Fruit fly (Drosophila melanogaster): Measurements from ENCODE around the gene CG15425.

dm6 chr2L:4252832-4253473 is 4.4 kb upstream of the CG15425 start:
- TF ChIP-seq pan (optimal IDR thresholded peaks at IDR 0.05) (no peak), Dll (optimal IDR thresholded peaks at IDR 0.05) (no peak), CG8478 (optimal IDR thresholded peaks at IDR 0.05) (no peak), psq (optimal IDR thresholded peaks at IDR 0.05) (no peak)

Measured in whole organism.